Worm (Caenorhabditis elegans) whole organism, mixed stage, embryonic: ENCODE measurements around the gene str-97.

Experiments
- M03D4.4 ChIP-seq: sonication (generic microtip); optimal IDR thresholded peaks from 2 replicates; lab custom pipeline; 2017; ENCODE audit warnings: mild to moderate bottlenecking, missing genetic modification characterization, missing compliant biosample characterization
- bed-3 ChIP-seq: fragments of 200-800 bp; sonication (Bioruptor generic); optimal IDR thresholded peaks from 3 replicates; lab custom pipeline; 2018; ENCODE audit warnings: mild to moderate bottlenecking, missing genetic modification characterization, moderate library complexity, missing compliant biosample characterization
- blmp-1 ChIP-seq: fragments of 150-350 bp; optimal IDR thresholded peaks from 2 replicates; lab custom pipeline; 2014; ENCODE audit warnings: missing biosample characterization, missing genetic modification characterization
- ceh-39 ChIP-seq: fragments of 150-350 bp; optimal IDR thresholded peaks from 2 replicates; lab custom pipeline; 2014; ENCODE audit warnings: missing biosample characterization, missing genetic modification characterization
- ceh-43 ChIP-seq: fragments of 200-800 bp; sonication (Bioruptor generic); optimal IDR thresholded peaks from 2 replicates; lab custom pipeline; 2018; ENCODE audit warnings: mild to moderate bottlenecking, missing genetic modification characterization, moderate library complexity, missing compliant biosample characterization
- ceh-83 ChIP-seq: fragments of 200-800 bp; sonication (Bioruptor generic); optimal IDR thresholded peaks from 2 replicates; lab custom pipeline; 2018; ENCODE audit warnings: mild to moderate bottlenecking, missing genetic modification characterization, missing compliant biosample characterization
- ces-1 ChIP-seq: fragments of 150-350 bp; optimal IDR thresholded peaks from 2 replicates; lab custom pipeline; 2014; ENCODE audit warnings: missing biosample characterization, missing genetic modification reagents, missing genetic modification characterization
- cnd-1 ChIP-seq: fragments of 200-800 bp; sonication (Bioruptor generic); optimal IDR thresholded peaks from 2 replicates; lab custom pipeline; 2018; ENCODE audit warnings: mild to moderate bottlenecking, missing genetic modification characterization, missing compliant biosample characterization
- drap-1 ChIP-seq: fragments of 200-800 bp; sonication (Bioruptor generic); optimal IDR thresholded peaks from 3 replicates; lab custom pipeline; 2018; ENCODE audit warnings: mild to moderate bottlenecking, missing genetic modification characterization, missing compliant biosample characterization
- elt-1 ChIP-seq: sonication (generic microtip); optimal IDR thresholded peaks from 2 replicates; lab custom pipeline; 2017; ENCODE audit warnings: missing genetic modification characterization, mild to moderate bottlenecking, missing compliant biosample characterization, antibody characterized with exemption, moderate library complexity, borderline replicate concordance; ENCODE audit not compliant: insufficient read depth
- flh-1 ChIP-seq: fragments of 200-800 bp; sonication (Bioruptor generic); optimal IDR thresholded peaks from 2 replicates; lab custom pipeline; 2018; ENCODE audit warnings: mild to moderate bottlenecking, missing genetic modification characterization, moderate library complexity, missing compliant biosample characterization
- ham-2 ChIP-seq: fragments of 200-800 bp; sonication (Bioruptor generic); optimal IDR thresholded peaks from 2 replicates; lab custom pipeline; 2018; ENCODE audit warnings: mild to moderate bottlenecking, missing genetic modification characterization, missing compliant biosample characterization
- hlh-1 ChIP-seq: fragments of 150-350 bp; optimal IDR thresholded peaks from 2 replicates; lab custom pipeline; 2014; ENCODE audit warnings: missing biosample characterization, missing genetic modification reagents, missing genetic modification characterization
- lin-13 ChIP-seq: fragments of 150-350 bp; optimal IDR thresholded peaks from 2 replicates; lab custom pipeline; 2014; ENCODE audit warnings: missing biosample characterization, missing genetic modification characterization
- lin-32 ChIP-seq: fragments of 200-800 bp; sonication (Bioruptor generic); optimal IDR thresholded peaks from 2 replicates; lab custom pipeline; 2018; ENCODE audit warnings: mild to moderate bottlenecking, missing genetic modification characterization, missing compliant biosample characterization
- lsy-2 ChIP-seq: fragments of 150-350 bp; optimal IDR thresholded peaks from 2 replicates; lab custom pipeline; 2014; ENCODE audit warnings: missing biosample characterization, missing genetic modification characterization
- mab-5 ChIP-seq: fragments of 150-350 bp; optimal IDR thresholded peaks from 2 replicates; lab custom pipeline; 2014; ENCODE audit warnings: missing biosample characterization, missing genetic modification characterization
- mep-1 ChIP-seq: fragments of 150-350 bp; optimal IDR thresholded peaks from 2 replicates; lab custom pipeline; 2017; ENCODE audit warnings: missing biosample characterization, missing genetic modification reagents, missing genetic modification characterization, inconsistent platforms
- mls-2 ChIP-seq: sonication (generic microtip); optimal IDR thresholded peaks from 2 replicates; lab custom pipeline; 2016; ENCODE audit warnings: mild to moderate bottlenecking, missing genetic modification characterization, moderate library complexity, missing compliant biosample characterization
- nhr-12 ChIP-seq: fragments of 150-350 bp; optimal IDR thresholded peaks from 2 replicates; lab custom pipeline; 2014; ENCODE audit warnings: missing biosample characterization, missing genetic modification characterization
- nhr-2 ChIP-seq: fragments of 150-350 bp; optimal IDR thresholded peaks from 2 replicates; lab custom pipeline; 2014; ENCODE audit warnings: missing biosample characterization, missing genetic modification characterization
- nhr-237 ChIP-seq: fragments of 150-350 bp; optimal IDR thresholded peaks from 2 replicates; lab custom pipeline; 2014; ENCODE audit warnings: missing biosample characterization, missing genetic modification characterization
- nhr-28 ChIP-seq: fragments of 150-350 bp; optimal IDR thresholded peaks from 2 replicates; lab custom pipeline; 2014; ENCODE audit warnings: missing biosample characterization, missing genetic modification characterization
- nhr-76 ChIP-seq: sonication (generic microtip); optimal IDR thresholded peaks from 2 replicates; lab custom pipeline; 2017; ENCODE audit warnings: missing biosample characterization, missing genetic modification characterization
- snpc-4 ChIP-seq: fragments of 150-350 bp; optimal IDR thresholded peaks from 2 replicates; lab custom pipeline; 2014; ENCODE audit warnings: missing biosample characterization, missing genetic modification characterization
- sptf-1 ChIP-seq: sonication (generic microtip); optimal IDR thresholded peaks from 2 replicates; lab custom pipeline; 2017; ENCODE audit warnings: mild to moderate bottlenecking, missing genetic modification characterization, moderate library complexity, missing compliant biosample characterization
- unc-120 ChIP-seq: sonication (generic microtip); optimal IDR thresholded peaks from 2 replicates; lab custom pipeline; 2017; ENCODE audit warnings: missing genetic modification characterization, missing compliant biosample characterization; ENCODE audit not compliant: poor library complexity, severe bottlenecking
- unc-39 ChIP-seq: fragments of 150-350 bp; optimal IDR thresholded peaks from 2 replicates; lab custom pipeline; 2014; ENCODE audit warnings: missing biosample characterization, missing genetic modification characterization
- unc-62 ChIP-seq: fragments of 150-350 bp; optimal IDR thresholded peaks from 2 replicates; lab custom pipeline; 2014; ENCODE audit warnings: missing biosample characterization, missing genetic modification reagents, missing genetic modification characterization
- ztf-11 ChIP-seq: fragments of 150-350 bp; optimal IDR thresholded peaks from 2 replicates; lab custom pipeline; 2014; ENCODE audit warnings: missing biosample characterization, missing genetic modification characterization

The str-97 gene

DNA sequence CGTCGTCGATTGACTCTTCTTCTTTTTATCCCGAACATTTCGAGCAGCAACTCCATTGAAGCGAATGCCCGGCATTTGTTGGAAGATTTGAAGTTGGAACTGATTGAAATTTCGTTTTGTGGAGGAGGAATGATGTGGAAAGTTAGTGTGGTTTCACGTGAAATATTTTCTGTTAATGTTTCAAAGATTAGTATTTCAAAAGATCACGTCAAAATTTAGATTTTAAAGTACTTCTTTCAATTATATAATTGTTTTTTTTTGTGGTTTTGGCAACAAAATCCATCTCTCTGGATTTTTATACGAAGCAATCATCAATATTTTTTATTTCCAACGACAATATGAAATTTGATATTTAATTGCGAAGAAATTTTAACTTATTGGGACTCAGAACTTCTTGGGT, 18.0 kb downstream of the str-97 start, which contains the start of gene F44G3.7:
Gene F44G3.7 (minus strand): TSS at position 101 of the 400 bp plus-strand sequence.
- TF ChIP-seq unc-62 (GFP tag; lab: Kevin White, UChicago) (no peak), ceh-83 (GFP tag; lab: Kevin White, UChicago) (no peak), mls-2 (tag; lab: Kevin White, UChicago) (no peak), elt-1 (tag; lab: Kevin White, UChicago) (no peak), unc-39 (tag; lab: Kevin White, UChicago) (no peak), lin-32 (GFP tag; lab: Kevin White, UChicago) (no peak), bed-3 (GFP tag; lab: Kevin White, UChicago) (no peak), ceh-39 (no peak), ces-1 (GFP tag; lab: Kevin White, UChicago) (no peak), hlh-1 (tag; lab: Kevin White, UChicago) (no peak), lin-13 (tag; lab: Kevin White, UChicago) (no peak), ham-2 (GFP tag; lab: Kevin White, UChicago) (no peak), nhr-76 (tag; lab: Kevin White, UChicago) (no peak), ztf-11 (no peak), nhr-28 (no peak)

DNA sequence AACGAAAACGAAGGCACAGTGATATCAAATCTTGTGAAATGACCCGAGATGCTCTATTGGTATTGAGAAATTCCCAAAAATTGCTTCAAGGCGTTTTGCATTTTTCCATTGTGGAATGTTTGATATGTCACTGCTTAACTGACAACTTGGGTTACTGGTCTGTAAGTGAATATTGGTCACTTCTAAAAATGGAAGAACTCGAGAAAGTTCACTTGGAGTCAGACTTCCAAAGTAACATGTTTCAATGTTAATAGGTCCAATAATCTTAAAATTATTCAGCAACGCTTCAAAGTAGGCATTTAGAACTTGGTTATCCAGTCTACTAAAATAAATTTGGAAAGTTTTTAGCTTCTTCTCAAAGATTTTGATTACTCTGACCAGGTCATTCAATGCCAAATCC, 22.3 kb downstream of the str-97 start, which contains the start of gene fbxa-144:
Gene fbxa-144 (minus strand): TSS at position 101 of the 400 bp plus-strand sequence.
- TF ChIP-seq ceh-39 (no peak), elt-1 (tag; lab: Kevin White, UChicago) (no peak), snpc-4 (no peak), drap-1 (GFP tag; lab: Kevin White, UChicago) (no peak), bed-3 (GFP tag; lab: Kevin White, UChicago) (no peak), mab-5 (tag; lab: Kevin White, UChicago) (no peak), ceh-43 (no peak), unc-120 (tag; lab: Kevin White, UChicago) (no peak), lin-32 (GFP tag; lab: Kevin White, UChicago) (no peak), blmp-1 (tag; lab: Kevin White, UChicago) (no peak), nhr-28 (no peak), cnd-1 (tag; lab: Kevin White, UChicago) (no peak)

DNA sequence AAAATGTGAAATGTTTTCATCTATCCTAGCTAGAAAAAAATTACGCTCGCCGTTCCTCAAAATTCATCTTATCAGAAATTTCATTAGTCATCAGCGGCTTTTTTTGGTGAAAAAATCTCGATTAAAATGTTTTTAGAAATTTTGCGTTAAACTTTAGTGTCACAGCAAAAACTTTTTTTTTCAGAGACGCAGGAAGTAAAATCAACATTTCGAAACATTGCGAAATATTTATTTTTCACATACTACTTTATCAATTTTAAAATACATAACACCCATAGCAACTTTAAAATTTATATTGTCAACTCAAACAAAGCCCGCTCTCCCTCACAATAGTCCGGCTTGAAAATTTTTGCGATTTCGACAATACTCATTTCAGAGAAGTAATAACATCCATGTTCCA, 22.8 kb downstream of the str-97 start:
- no peak for TF ChIP-seq sptf-1 (tag; lab: Kevin White, UChicago)
- TF ChIP-seq lin-13 (tag; lab: Kevin White, UChicago): no peak
- TF ChIP-seq nhr-76 (tag; lab: Kevin White, UChicago): no peak
- no peak for TF ChIP-seq unc-62 (GFP tag; lab: Kevin White, UChicago)
- TF ChIP-seq nhr-237 (tag; lab: Kevin White, UChicago): no peak
- no peak for TF ChIP-seq ztf-11
- no peak for TF ChIP-seq hlh-1 (tag; lab: Kevin White, UChicago)
- no peak for TF ChIP-seq snpc-4
- no peak for TF ChIP-seq blmp-1 (tag; lab: Kevin White, UChicago)
- no peak for TF ChIP-seq M03D4.4 (tag; lab: Kevin White, UChicago)
- no peak for TF ChIP-seq ham-2 (GFP tag; lab: Kevin White, UChicago)
- TF ChIP-seq bed-3 (GFP tag; lab: Kevin White, UChicago): no peak
- TF ChIP-seq lin-32 (GFP tag; lab: Kevin White, UChicago): no peak
- TF ChIP-seq mls-2 (tag; lab: Kevin White, UChicago): no peak
- TF ChIP-seq ceh-39: no peak
- no peak for TF ChIP-seq nhr-2
- TF ChIP-seq lsy-2: no peak
- TF ChIP-seq mep-1 (tag; lab: Kevin White, UChicago): no peak
- TF ChIP-seq flh-1 (GFP tag; lab: Kevin White, UChicago): no peak
- TF ChIP-seq nhr-12 (tag; lab: Kevin White, UChicago): no peak

DNA sequence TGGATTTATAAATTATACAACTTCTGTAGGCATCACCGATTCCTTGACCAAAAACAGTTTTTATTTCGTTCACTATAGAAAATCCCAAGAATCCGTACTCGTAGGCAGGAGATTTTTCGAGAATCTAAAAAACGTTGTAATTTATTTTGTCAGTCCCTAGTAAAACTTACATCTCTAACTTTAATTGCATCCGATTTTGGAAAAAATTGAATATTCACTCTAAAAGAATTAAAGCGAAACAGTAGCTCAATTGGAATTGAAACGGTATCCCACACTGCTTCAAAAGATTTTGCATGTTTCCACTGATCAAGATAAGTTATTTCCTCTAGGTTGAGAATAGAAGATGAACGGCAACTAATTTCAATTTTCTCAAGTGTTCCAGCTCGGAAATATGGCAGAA, 23.8 kb downstream of the str-97 start, which contains the start of gene fbxa-142:
Gene fbxa-142 (minus strand): TSS at position 101 of the 400 bp plus-strand sequence.
- TF ChIP-seq nhr-237 (tag; lab: Kevin White, UChicago) (no peak), bed-3 (GFP tag; lab: Kevin White, UChicago) (no peak)

DNA sequence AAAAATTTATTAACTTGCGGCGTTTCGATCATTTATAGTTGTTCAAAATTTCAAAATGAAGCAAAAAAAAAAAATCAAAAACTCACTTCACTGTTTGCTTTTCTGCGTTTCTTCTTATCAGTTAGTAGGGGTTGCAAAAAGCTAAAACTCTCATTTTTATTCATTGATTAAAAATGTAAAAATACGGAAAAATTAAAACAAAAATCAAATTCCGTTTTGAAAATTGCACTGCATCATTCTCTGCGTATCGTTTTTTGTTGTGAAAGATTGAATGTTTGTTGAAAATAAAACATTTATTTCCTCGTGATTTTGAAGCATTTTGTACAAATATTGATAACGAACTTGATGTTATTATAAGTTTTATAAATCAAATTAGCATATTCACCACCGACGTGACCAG, 25.9 kb downstream of the str-97 start:
- TF ChIP-seq bed-3 (GFP tag; lab: Kevin White, UChicago) (no peak), cnd-1 (tag; lab: Kevin White, UChicago) (no peak), lin-13 (tag; lab: Kevin White, UChicago) (no peak), ces-1 (GFP tag; lab: Kevin White, UChicago) (no peak), nhr-28 (no peak)
